Fruit fly (Drosophila melanogaster) whole organism, prepupa: ENCODE data around the gene CG31128.

Experiments used
- Blimp-1 ChIP-seq: fragments of 200-800 bp; sonication (Bioruptor generic); optimal IDR thresholded peaks from 3 replicates; lab custom pipeline; 2017; ENCODE audit warnings: missing biosample characterization, missing genetic modification characterization, mild to moderate bottlenecking, moderate library complexity, missing genetic modification reagents
- CG11902 ChIP-seq: fragments of 200-800 bp; sonication (Bioruptor generic); optimal IDR thresholded peaks from 3 replicates; lab custom pipeline; 2016; ENCODE audit warnings: missing biosample characterization, missing genetic modification characterization
- CG6792 ChIP-seq: fragments of 200-800 bp; sonication (Bioruptor generic); optimal IDR thresholded peaks from 3 replicates; lab custom pipeline; 2016; ENCODE audit warnings: missing biosample characterization, missing genetic modification characterization
- Ets21C ChIP-seq: fragments of 200-800 bp; sonication (Bioruptor generic); optimal IDR thresholded peaks from 3 replicates; lab custom pipeline; 2016; ENCODE audit warnings: missing biosample characterization, missing genetic modification characterization
- Ets96B ChIP-seq: fragments of 200-800 bp; optimal IDR thresholded peaks from 2 replicates; lab custom pipeline; 2019; ENCODE audit warnings: missing biosample characterization, mild to moderate bottlenecking, missing genetic modification characterization, moderate library complexity
- Hr39 ChIP-seq: fragments of 200-800 bp; sonication (Bioruptor generic); optimal IDR thresholded peaks from 2 replicates; lab custom pipeline; 2016; ENCODE audit warnings: missing biosample characterization, missing genetic modification characterization
- OdsH ChIP-seq: fragments of 200-800 bp; sonication (Bioruptor generic); optimal IDR thresholded peaks from 3 replicates; lab custom pipeline; 2016; ENCODE audit warnings: missing biosample characterization, missing genetic modification characterization
- fd85E ChIP-seq: fragments of 200-800 bp; sonication (Bioruptor generic); optimal IDR thresholded peaks from 3 replicates; lab custom pipeline; 2016; ENCODE audit warnings: missing biosample characterization, missing genetic modification characterization
- lz ChIP-seq: fragments of 200-800 bp; sonication (Bioruptor generic); optimal IDR thresholded peaks from 3 replicates; lab custom pipeline; 2016; ENCODE audit warnings: missing biosample characterization, missing genetic modification characterization
- net ChIP-seq: fragments of 200-800 bp; sonication (Bioruptor generic); optimal IDR thresholded peaks from 3 replicates; lab custom pipeline; 2016; ENCODE audit warnings: missing biosample characterization, missing genetic modification characterization
- spab ChIP-seq: fragments of 200-800 bp; sonication (Bioruptor generic); optimal IDR thresholded peaks from 2 replicates; lab custom pipeline; 2017; ENCODE audit warnings: missing biosample characterization, mild to moderate bottlenecking, missing genetic modification characterization, missing genetic modification reagents
- svp ChIP-seq: fragments of 200-800 bp; sonication (Bioruptor generic); peaks from one replicate; lab custom pipeline; 2016; ENCODE audit warnings: missing biosample characterization, missing genetic modification characterization
- topi ChIP-seq: fragments of 200-800 bp; sonication (Bioruptor generic); optimal IDR thresholded peaks from 3 replicates; lab custom pipeline; 2016; ENCODE audit warnings: missing biosample characterization, missing genetic modification characterization
- vri ChIP-seq: fragments of 200-800 bp; sonication (Bioruptor generic); optimal IDR thresholded peaks from 3 replicates; lab custom pipeline; 2016; ENCODE audit warnings: missing biosample characterization, mild to moderate bottlenecking, missing genetic modification characterization

- TF ChIP-seq CG11902 (GFP tag; lab: Kevin White, UChicago) (no peak), lz (GFP tag; lab: Kevin White, UChicago) (no peak), fd85E (GFP tag; lab: Kevin White, UChicago) (no peak), Ets21C (GFP tag; lab: Kevin White, UChicago) (no peak), spab (GFP tag; lab: Kevin White, UChicago) (no peak), CG6792 (no peak), vri (GFP tag; lab: Kevin White, UChicago) (no peak), net (no peak), Ets96B (tag; lab: Kevin White, UChicago) (no peak), topi (GFP tag; lab: Kevin White, UChicago) (no peak), svp (GFP tag; lab: Kevin White, UChicago) (no peak), Blimp-1 (GFP tag; lab: Kevin White, UChicago) (no peak), OdsH (GFP tag; lab: Kevin White, UChicago) (no peak), Hr39 (GFP tag; lab: Kevin White, UChicago) (no peak)
These were observed 5.6 kb downstream of the CG31128 start for dm6 chr3R:24474760-24475159.
